Worm (Caenorhabditis elegans) whole organism, young adult: Measurements from ENCODE around the gene toca-2.

Experiments
- T26A5.8 ChIP-seq: sonication (generic microtip); optimal IDR thresholded peaks from 2 replicates; lab custom pipeline; 2016; ENCODE audit warnings: missing genetic modification characterization, missing compliant biosample characterization
- ama-1 ChIP-seq, 3 experiments: fragments of 150-350 bp in 1 of 3; sonication (generic microtip) in 2 of 3; optimal IDR thresholded peaks; 2 replicates each; lab custom pipeline; 2014 to 2018; ENCODE audit warnings: missing biosample characterization in 2 of 3, missing genetic modification characterization in 2 of 3, missing genetic modification reagents in 2 of 3
- attf-3 ChIP-seq: fragments of 200-800 bp; sonication (Bioruptor generic); conservative IDR thresholded peaks from 2 replicates; pipeline ENCODE4 v1.3.6; 2022; ENCODE audit warnings: missing genetic modification reagents, missing genetic modification characterization, missing compliant biosample characterization
- egl-18 ChIP-seq: fragments of 200-800 bp; sonication (Bioruptor generic); IDR thresholded peaks from 2 replicates; pipeline ENCODE4 v1.3.6; 2022; ENCODE audit warnings: missing genetic modification reagents, missing genetic modification characterization, missing compliant biosample characterization
- hlh-26 ChIP-seq: fragments of 200-800 bp; sonication (Bioruptor generic); conservative IDR thresholded peaks from 2 replicates; pipeline ENCODE4 v1.3.6; 2022; ENCODE audit warnings: missing genetic modification reagents, missing genetic modification characterization, missing compliant biosample characterization
- lin-35 ChIP-seq, 3 experiments: fragments of 150-350 bp in 2 of 3; sonication (generic microtip) in 1 of 3; optimal IDR thresholded peaks; 2 replicates each; lab custom pipeline; 2014 to 2018; ENCODE audit warnings: missing biosample characterization in 3 of 3, missing genetic modification characterization in 3 of 3, missing genetic modification reagents in 3 of 3
- lsy-27 ChIP-seq: sonication (generic microtip); optimal IDR thresholded peaks from 2 replicates; lab custom pipeline; 2017; ENCODE audit warnings: missing genetic modification characterization, mild to moderate bottlenecking, missing compliant biosample characterization, antibody characterized with exemption, missing genotype, borderline replicate concordance; ENCODE audit not compliant: insufficient read depth
- nfya-1 ChIP-seq: sonication (generic microtip); optimal IDR thresholded peaks from 2 replicates; lab custom pipeline; 2017; ENCODE audit warnings: antibody characterized with exemption, missing compliant biosample characterization, missing genetic modification characterization, borderline replicate concordance; ENCODE audit not compliant: insufficient read depth
- snpc-1.3 ChIP-seq: sonication (generic microtip); optimal IDR thresholded peaks from 2 replicates; lab custom pipeline; 2017; ENCODE audit warnings: missing genetic modification characterization, mild to moderate bottlenecking, missing compliant biosample characterization, antibody characterized with exemption, moderate library complexity, missing genotype, missing genetic modification reagents; ENCODE audit not compliant: insufficient read depth
- tbx-9 ChIP-seq: sonication (generic microtip); optimal IDR thresholded peaks from 2 replicates; lab custom pipeline; 2016; ENCODE audit warnings: borderline replicate concordance, missing genetic modification characterization, inconsistent platforms, missing compliant biosample characterization
- zim-3 ChIP-seq: sonication (generic microtip); optimal IDR thresholded peaks from 2 replicates; lab custom pipeline; 2017; ENCODE audit warnings: mild to moderate bottlenecking, missing genetic modification characterization, moderate library complexity, missing compliant biosample characterization
- ztf-22 ChIP-seq: fragments of 200-800 bp; sonication (Bioruptor generic); optimal IDR thresholded peaks from 2 replicates; lab custom pipeline; 2018; ENCODE audit warnings: mild to moderate bottlenecking, missing genetic modification characterization, moderate library complexity, missing compliant biosample characterization
- ztf-3 ChIP-seq: fragments of 200-800 bp; sonication (Bioruptor generic); optimal IDR thresholded peaks from 2 replicates; lab custom pipeline; 2018; ENCODE audit warnings: mild to moderate bottlenecking, missing genetic modification characterization, missing compliant biosample characterization

The toca-2 gene

DNA sequence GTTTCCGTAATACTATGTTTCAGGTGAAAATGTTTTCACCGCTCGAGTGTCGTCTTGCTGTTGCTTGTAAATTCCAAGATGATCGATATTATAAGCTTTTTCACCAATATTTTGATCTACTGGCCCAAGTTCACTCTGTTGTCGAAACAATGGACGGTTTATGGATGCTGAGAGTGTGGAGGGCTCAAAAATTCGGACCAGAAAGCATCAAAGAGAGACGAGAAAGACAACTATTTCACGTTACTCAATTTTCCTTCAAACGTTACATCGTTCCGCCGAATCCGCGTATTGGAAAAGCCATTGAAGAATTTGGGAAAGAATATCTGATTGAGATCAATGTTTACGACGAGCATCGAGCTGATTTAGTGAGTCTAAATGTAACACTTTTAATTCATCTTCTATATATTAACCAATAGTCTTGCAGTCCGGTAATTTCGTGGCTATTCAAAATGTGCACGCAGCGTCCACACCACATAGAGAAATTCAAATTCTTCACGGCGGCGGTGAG is 24.6 kb downstream of the toca-2 start, which contains the start of gene pot-3:
Gene pot-3, plus strand, starts transcription at position 17 of the 508 bp plus-strand sequence.
- TF ChIP-seq tbx-9 (tag; lab: Kevin White, UChicago) (peak; percentile 92), nfya-1 (tag; lab: Kevin White, UChicago) (peak; percentile 67), egl-18 (no peak), lsy-27 (tag; lab: Kevin White, UChicago) (no peak), ama-1 (optimal IDR thresholded peaks at IDR 0.05; lab: Kevin White, UChicago) (no peak), ama-1 (GFP tag; optimal IDR thresholded peaks at IDR 0.05; lab: Kevin White, UChicago) (no peak), zim-3 (peak; percentile 64), snpc-1.3 (tag; lab: Kevin White, UChicago) (no peak), ztf-22 (peak; percentile 21), attf-3 (GFP tag; lab: Robert Waterston, UW) (no peak), hlh-26 (GFP tag; lab: Robert Waterston, UW) (no peak), lin-35 (GFP tag; optimal IDR thresholded peaks at IDR 0.05; lab: Kevin White, UChicago) (peak in 1 of 3 experiments; percentile 29), T26A5.8 (tag; lab: Kevin White, UChicago) (peak; percentile 80), ztf-3 (GFP tag; lab: Kevin White, UChicago) (no peak)
